Worm (Caenorhabditis elegans): ENCODE data around the gene srj-37.

srj-37 gene

DNA sequence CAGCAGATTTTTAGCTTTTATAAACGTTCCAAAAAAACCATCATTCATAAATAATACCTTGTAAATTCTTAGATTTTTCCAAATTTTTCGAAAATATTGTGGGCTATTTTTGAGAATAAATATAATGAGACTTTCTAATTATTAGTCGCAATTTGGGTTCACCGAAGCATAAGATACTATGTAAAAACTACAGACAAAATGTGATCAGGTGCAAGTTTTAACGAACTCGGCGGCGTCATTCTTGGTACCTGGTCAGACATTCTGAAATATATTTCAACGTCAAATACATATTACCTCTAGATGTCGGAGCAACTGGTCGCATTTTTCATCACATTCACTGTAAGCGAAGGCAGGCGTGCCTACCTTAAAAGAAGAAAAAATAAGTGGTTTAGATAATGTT, 43.6 kb downstream of the srj-37 start, which contains the start of gene srx-23:
Gene srx-23 (plus strand): TSS at position 301 of the 400 bp plus-strand sequence.
- TF ChIP-seq ceh-9 (tag; optimal IDR thresholded peaks at IDR 0.05) (no peak), ama-1 (optimal IDR thresholded peaks at IDR 0.05) (no peak), sox-4 (tag; optimal IDR thresholded peaks at IDR 0.05) (no peak), unc-86 (tag; optimal IDR thresholded peaks at IDR 0.05) (no peak), pag-3 (tag; optimal IDR thresholded peaks at IDR 0.05; ENCODE audit: borderline replicate concordance) (no peak), pat-9 (tag; optimal IDR thresholded peaks at IDR 0.05) (no peak), pax-1 (tag; optimal IDR thresholded peaks at IDR 0.05) (no peak), npax-4 (tag; optimal IDR thresholded peaks at IDR 0.05) (no peak), T23F11.4 (GFP tag; optimal IDR thresholded peaks at IDR 0.05) (no peak), ceh-18 (tag; optimal IDR thresholded peaks at IDR 0.05) (no peak), ttx-3 (tag; optimal IDR thresholded peaks at IDR 0.05) (no peak), sox-2 (GFP tag; IDR thresholded peaks at IDR 0.05) (no peak), gmeb-2 (tag; optimal IDR thresholded peaks at IDR 0.05) (no peak), tbx-7 (tag; optimal IDR thresholded peaks at IDR 0.05) (no peak), ceh-19 (GFP tag; optimal IDR thresholded peaks at IDR 0.05) (no peak), hlh-13 (GFP tag; optimal IDR thresholded peaks at IDR 0.05) (no peak), K09A11.1 (tag; optimal IDR thresholded peaks at IDR 0.05; ENCODE audit: insufficient read depth) (no peak), ceh-14 (tag; optimal IDR thresholded peaks at IDR 0.05) (no peak), nfya-1 (tag; optimal IDR thresholded peaks at IDR 0.05) (no peak)

- TF ChIP-seq odd-2 (tag; optimal IDR thresholded peaks at IDR 0.05): no peak
- TF ChIP-seq pax-1 (tag; optimal IDR thresholded peaks at IDR 0.05): no peak
- TF ChIP-seq fkh-6 (tag; optimal IDR thresholded peaks at IDR 0.05): no peak
- no peak for TF ChIP-seq hlh-8 (tag; optimal IDR thresholded peaks at IDR 0.05)
- TF ChIP-seq K02D7.2 (tag; optimal IDR thresholded peaks at IDR 0.05): no peak
- TF ChIP-seq ceh-9 (tag; optimal IDR thresholded peaks at IDR 0.05): no peak
- no peak for TF ChIP-seq unc-86 (tag; optimal IDR thresholded peaks at IDR 0.05)
- TF ChIP-seq pha-4 (tag; optimal IDR thresholded peaks at IDR 0.05): no peak
- TF ChIP-seq ceh-6 (GFP tag; optimal IDR thresholded peaks at IDR 0.05): no peak
- TF ChIP-seq dmd-4 (tag; optimal IDR thresholded peaks at IDR 0.05; ENCODE audit: borderline replicate concordance): no peak
- TF ChIP-seq F13H6.1 (tag; optimal IDR thresholded peaks at IDR 0.05): no peak
- no peak for TF ChIP-seq Y22D7AL.16 (tag; optimal IDR thresholded peaks at IDR 0.05)
These were observed 45.4 kb downstream of the srj-37 start, which contains the start of gene F31F4.1 for ce11 chrV:683858-684257. Gene F31F4.1, plus strand, starts transcription at chrV:684060.

DNA sequence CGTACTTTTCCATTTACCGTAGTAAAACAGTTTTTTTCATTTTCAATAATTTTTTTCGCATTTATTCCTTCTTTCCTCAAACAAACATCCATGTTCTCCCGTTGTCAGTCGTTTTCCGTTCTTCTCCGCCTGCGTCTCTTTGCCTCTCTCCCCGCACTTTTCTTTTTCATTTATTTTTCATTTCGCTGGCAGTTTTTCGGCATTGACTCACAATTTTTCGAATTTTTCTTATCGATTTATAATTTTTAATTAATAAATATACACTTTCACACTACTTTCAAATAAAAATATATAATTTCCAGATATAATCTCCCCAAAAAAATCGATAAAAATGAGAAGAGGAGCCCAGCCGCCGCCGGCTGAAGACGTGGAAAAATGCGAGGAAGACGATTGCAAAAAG, 49.0 kb downstream of the srj-37 start, which contains the start of gene H25P19.1:
Gene H25P19.1 (plus strand): TSS at position 301 of the 400 bp plus-strand sequence.
- no peak for TF ChIP-seq tbx-7 (tag; optimal IDR thresholded peaks at IDR 0.05)
- peak; percentile 32 for TF ChIP-seq ceh-48 (tag; optimal IDR thresholded peaks at IDR 0.05)

Measured in whole organism, late embryonic.